Fruit fly (Drosophila melanogaster) whole organism, adult: ENCODE data around the gene GstD11.

Experiments used
- CG11617 ChIP-seq: fragments of 200-800 bp; sonication (Bioruptor generic); optimal IDR thresholded peaks from 2 replicates; lab custom pipeline; 2017; ENCODE audit warnings: mild to moderate bottlenecking, missing biosample characterization, missing genetic modification reagents, missing genetic modification characterization
- CG12768 ChIP-seq: fragments of 200-800 bp; sonication (Bioruptor generic); optimal IDR thresholded peaks from 2 replicates; lab custom pipeline; 2017; ENCODE audit warnings: missing biosample characterization, missing genetic modification characterization, mild to moderate bottlenecking, moderate library complexity, missing genetic modification reagents
- CG14711 ChIP-seq: fragments of 200-800 bp; sonication (Bioruptor generic); optimal IDR thresholded peaks from 2 replicates; lab custom pipeline; 2018; ENCODE audit warnings: missing biosample characterization, mild to moderate bottlenecking, missing genetic modification characterization, moderate library complexity
- CG1620 ChIP-seq: fragments of 200-800 bp; sonication (Bioruptor generic); optimal IDR thresholded peaks from 2 replicates; lab custom pipeline; 2016; ENCODE audit warnings: missing biosample characterization, missing genetic modification characterization
- CG33017 ChIP-seq: fragments of 200-800 bp; sonication (Bioruptor generic); optimal IDR thresholded peaks from 2 replicates; lab custom pipeline; 2018; ENCODE audit warnings: missing biosample characterization, mild to moderate bottlenecking, missing genetic modification characterization, moderate library complexity
- CG5204 ChIP-seq: fragments of 200-800 bp; sonication (Bioruptor generic); optimal IDR thresholded peaks from 2 replicates; lab custom pipeline; 2016; ENCODE audit warnings: missing biosample characterization, missing genetic modification characterization
- CG7045 ChIP-seq: fragments of 200-800 bp; sonication (Bioruptor generic); optimal IDR thresholded peaks from 2 replicates; lab custom pipeline; 2017; ENCODE audit warnings: missing biosample characterization, mild to moderate bottlenecking, missing genetic modification characterization
- CG7101 ChIP-seq: fragments of 200-800 bp; sonication (Bioruptor generic); optimal IDR thresholded peaks from 2 replicates; lab custom pipeline; 2018; ENCODE audit warnings: missing biosample characterization, mild to moderate bottlenecking, missing genetic modification characterization, moderate library complexity
- Clk ChIP-seq: fragments of 200-800 bp; sonication (Bioruptor generic); optimal IDR thresholded peaks from 2 replicates; lab custom pipeline; 2017; ENCODE audit warnings: missing biosample characterization, missing genetic modification characterization
- Crg-1 ChIP-seq: fragments of 200-800 bp; sonication (Bioruptor generic); optimal IDR thresholded peaks from 2 replicates; lab custom pipeline; 2016; ENCODE audit warnings: missing biosample characterization, missing genetic modification characterization
- Hr96 ChIP-seq: fragments of 200-800 bp; sonication (Bioruptor generic); optimal IDR thresholded peaks from 2 replicates; lab custom pipeline; 2016; ENCODE audit warnings: missing biosample characterization, missing genetic modification characterization
- Mnt ChIP-seq: fragments of 200-800 bp; sonication (Bioruptor generic); optimal IDR thresholded peaks from 2 replicates; lab custom pipeline; 2016; ENCODE audit warnings: missing biosample characterization, mild to moderate bottlenecking, missing genetic modification characterization
- bab1 ChIP-seq: fragments of 200-800 bp; sonication (Bioruptor generic); optimal IDR thresholded peaks from 3 replicates; lab custom pipeline; 2019; ENCODE audit warnings: missing biosample characterization, mild to moderate bottlenecking, missing genetic modification characterization, moderate library complexity
- cic ChIP-seq: fragments of 200-800 bp; sonication (Bioruptor generic); optimal IDR thresholded peaks from 2 replicates; lab custom pipeline; 2017; ENCODE audit warnings: missing biosample characterization, mild to moderate bottlenecking, missing genetic modification characterization, moderate library complexity
- cnc ChIP-seq, 2 experiments: fragments of >200 bp; optimal IDR thresholded peaks; 2 replicates each; lab custom pipeline; 2017
- kay ChIP-seq: fragments of 200-800 bp; sonication (Bioruptor generic); peaks from one replicate; lab custom pipeline; 2016; ENCODE audit warnings: missing biosample characterization, missing genetic modification characterization, borderline replicate concordance
- ovo ChIP-seq: fragments of 200-800 bp; sonication (Bioruptor generic); optimal IDR thresholded peaks from 2 replicates; lab custom pipeline; 2016; ENCODE audit warnings: missing biosample characterization, missing genetic modification characterization
- pad ChIP-seq: fragments of 200-800 bp; sonication (Bioruptor generic); optimal IDR thresholded peaks from 3 replicates; lab custom pipeline; 2017; ENCODE audit warnings: missing biosample characterization, missing genetic modification characterization, mild to moderate bottlenecking, moderate library complexity, missing genetic modification reagents
- tj ChIP-seq: fragments of 200-800 bp; sonication (Bioruptor generic); optimal IDR thresholded peaks from 3 replicates; lab custom pipeline; 2017; ENCODE audit warnings: missing biosample characterization, mild to moderate bottlenecking, missing genetic modification characterization, moderate library complexity
- toe ChIP-seq: fragments of 200-800 bp; sonication (Bioruptor generic); optimal IDR thresholded peaks from 2 replicates; lab custom pipeline; 2016; ENCODE audit warnings: missing biosample characterization, missing genetic modification characterization

Gene GstD11

dm6 chr3R:12422379-12422975 is 39.3 kb downstream of the GstD11 start, which contains the start of the genes Scgbeta and CG17202:
TSS of gene Scgbeta (minus strand) at chr3R:12422429.
TSS of gene CG17202 (plus strand) at chr3R:12422768.
- TF ChIP-seq CG33017 (tag; lab: Kevin White, UChicago) = no peak
- no peak for TF ChIP-seq pad
- peak; percentile 18 for TF ChIP-seq CG7101
- TF ChIP-seq CG7045 (GFP tag; lab: Kevin White, UChicago) = no peak
- peak; percentile 35 for TF ChIP-seq CG12768 (GFP tag; lab: Kevin White, UChicago)
- peak; percentile 13 for TF ChIP-seq CG11617 (GFP tag; lab: Kevin White, UChicago)
- TF ChIP-seq cic (GFP tag; lab: Kevin White, UChicago) = peak; percentile 22
- TF ChIP-seq bab1 = peak; percentile 10
- TF ChIP-seq CG5204 = no peak

- TF ChIP-seq CG1620 (GFP tag; lab: Kevin White, UChicago) = no peak
- no peak for TF ChIP-seq cic (GFP tag; lab: Kevin White, UChicago)
- TF ChIP-seq ovo (GFP tag; lab: Kevin White, UChicago) = no peak
- no peak for TF ChIP-seq CG14711
- no peak for TF ChIP-seq Hr96
- no peak for TF ChIP-seq kay (GFP tag; lab: Kevin White, UChicago)
- no peak for TF ChIP-seq CG7045 (GFP tag; lab: Kevin White, UChicago)
- TF ChIP-seq CG7101 = no peak
- TF ChIP-seq Clk = no peak
These were observed 40.9 kb downstream of the GstD11 start for dm6 chr3R:12423997-12424396.

DNA sequence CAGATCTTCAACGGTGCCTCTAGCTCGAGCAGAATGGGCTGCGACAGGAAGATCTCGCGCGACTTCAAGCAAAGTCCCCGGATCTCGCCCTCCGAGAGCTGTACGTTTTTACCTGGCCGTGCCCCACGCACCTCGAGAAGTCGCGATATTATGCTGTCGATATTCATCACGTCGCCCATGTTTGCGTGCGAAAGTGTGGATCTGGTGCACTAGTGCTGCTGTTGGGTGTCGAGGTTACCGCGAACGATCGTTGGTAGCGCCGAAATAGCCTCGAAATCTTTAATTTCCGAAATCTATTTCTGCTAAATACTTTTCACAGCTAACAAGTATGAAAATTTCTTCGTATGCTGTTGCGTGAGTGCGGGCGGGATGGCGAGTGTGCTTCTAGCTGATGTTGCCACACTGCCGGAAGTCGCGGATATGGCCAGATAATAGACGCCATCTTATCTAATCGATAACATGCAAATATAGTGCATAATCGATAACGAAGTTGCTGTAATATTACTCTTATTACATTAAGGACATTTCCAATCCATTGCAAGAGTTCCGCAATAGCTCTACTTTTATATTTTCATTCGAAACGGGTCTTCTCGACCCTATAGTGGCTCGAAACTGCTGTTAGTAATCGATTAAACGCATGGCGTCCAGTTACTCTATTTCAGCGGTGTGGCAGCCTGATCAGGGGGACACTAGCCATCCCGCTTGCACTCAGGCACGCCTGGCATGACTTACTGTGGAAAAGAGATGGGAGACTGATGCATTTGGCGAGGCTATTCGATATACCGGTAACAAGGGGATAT is 42.6 kb downstream of the GstD11 start, which contains the start of gene Pp1-87B:
Pp1-87B (minus strand) TSS at position 408 of the 800 bp plus-strand sequence.
- TF ChIP-seq Hr96 = no peak
- TF ChIP-seq kay (GFP tag; lab: Kevin White, UChicago) = no peak
- peak; percentile 58 for TF ChIP-seq pad
- peak; percentile 22 for TF ChIP-seq Clk
- TF ChIP-seq CG33017 (tag; lab: Kevin White, UChicago) = no peak
- TF ChIP-seq CG11617 (GFP tag; lab: Kevin White, UChicago) = peak; percentile 33
- TF ChIP-seq CG5204 = no peak
- peak; percentile 40 for TF ChIP-seq CG1620 (GFP tag; lab: Kevin White, UChicago)
- no peak for TF ChIP-seq cic (GFP tag; lab: Kevin White, UChicago)
- TF ChIP-seq Crg-1 = peak; percentile 4
- peak; percentile 24 for TF ChIP-seq CG7101
- peak; percentile 27 for TF ChIP-seq tj (GFP tag; lab: Kevin White, UChicago)
- no peak for TF ChIP-seq toe (GFP tag; lab: Kevin White, UChicago)
- TF ChIP-seq CG14711 = no peak
- TF ChIP-seq Mnt (GFP tag; lab: Kevin White, UChicago) = peak; percentile 25
- peak; percentile 51 for TF ChIP-seq CG7045 (GFP tag; lab: Kevin White, UChicago)
- TF ChIP-seq ovo (GFP tag; lab: Kevin White, UChicago) = no peak
- no peak for TF ChIP-seq CG12768 (GFP tag; lab: Kevin White, UChicago)
- TF ChIP-seq cnc (optimal IDR thresholded peaks at IDR 0.05; lab: Kevin White, UChicago) = no peak
- peak; percentile 4 for TF ChIP-seq bab1

dm6 chr3R:12426310-12426653 is 43.1 kb downstream of the GstD11 start, which contains the start of gene NANS:
TSS of gene NANS (plus strand) at chr3R:12426578.
- no peak for TF ChIP-seq pad
- no peak for TF ChIP-seq CG7101
- TF ChIP-seq Hr96 = no peak
- TF ChIP-seq CG7045 (GFP tag; lab: Kevin White, UChicago) = no peak
- no peak for TF ChIP-seq bab1
- TF ChIP-seq cnc (optimal IDR thresholded peaks at IDR 0.05; lab: Kevin White, UChicago) = no peak
- no peak for TF ChIP-seq ovo (GFP tag; lab: Kevin White, UChicago)
- TF ChIP-seq CG5204 = no peak
- TF ChIP-seq Mnt (GFP tag; lab: Kevin White, UChicago) = no peak

DNA sequence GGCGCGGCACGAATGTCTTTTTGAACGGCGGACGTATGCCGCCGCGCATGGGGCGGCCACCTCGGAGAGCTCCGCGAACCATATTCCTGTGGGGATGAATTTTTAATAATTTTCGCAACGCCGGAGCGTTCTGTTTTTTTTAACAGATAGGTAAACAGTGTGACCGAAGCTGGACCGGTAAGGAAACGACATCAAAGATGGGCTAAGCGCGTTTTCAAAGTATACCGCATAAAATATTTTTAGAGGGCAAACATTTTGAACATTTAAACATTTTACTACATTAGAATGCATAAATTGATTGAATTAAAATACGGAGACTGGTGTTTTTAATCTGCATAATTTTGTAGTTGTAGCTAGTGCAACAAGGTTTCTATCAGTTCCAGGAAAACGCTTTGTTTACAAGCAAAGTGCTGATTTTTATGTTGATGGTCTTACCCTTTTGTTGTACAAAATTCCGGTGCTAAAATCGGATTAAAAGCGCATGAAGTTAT is 46.0 kb downstream of the GstD11 start, which contains the start of the genes CG5641 and CG5245:
CG5641 (minus strand) TSS at position 163 of the 491 bp plus-strand sequence.
CG5245 (plus strand) TSS at position 441 of the 491 bp plus-strand sequence.
- no peak for TF ChIP-seq pad
- TF ChIP-seq bab1 = peak; percentile 31
- no peak for TF ChIP-seq Clk
- TF ChIP-seq ovo (GFP tag; lab: Kevin White, UChicago) = no peak
- TF ChIP-seq tj (GFP tag; lab: Kevin White, UChicago) = no peak
- TF ChIP-seq cnc (optimal IDR thresholded peaks at IDR 0.05; lab: Kevin White, UChicago) = peak in 1 of 2 experiments; percentile 58
- no peak for TF ChIP-seq toe (GFP tag; lab: Kevin White, UChicago)
- no peak for TF ChIP-seq CG7045 (GFP tag; lab: Kevin White, UChicago)

DNA sequence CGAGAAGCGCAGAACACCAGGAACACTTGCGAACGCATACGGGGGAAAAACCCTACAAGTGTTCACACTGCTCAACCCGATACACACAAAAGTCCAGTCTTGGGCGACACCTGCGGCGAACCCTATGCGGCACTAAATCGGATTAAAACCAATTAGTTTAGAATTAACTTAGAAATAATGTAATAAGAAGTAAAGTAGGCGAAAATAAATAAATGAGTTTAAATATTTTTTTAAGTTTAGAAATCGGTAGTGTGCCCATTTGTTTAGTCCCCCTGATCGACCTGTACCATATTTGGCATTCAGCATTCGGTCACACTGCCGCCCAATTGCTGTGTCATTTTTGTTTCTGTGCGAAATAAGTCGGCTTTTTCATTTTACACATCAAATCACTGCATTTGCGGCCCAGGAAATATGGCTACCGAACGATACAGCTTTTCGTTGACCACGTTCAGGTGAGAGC is 47.9 kb downstream of the GstD11 start, which contains the start of gene Prosalpha2:
Prosalpha2 (plus strand) TSS at position 292 of the 460 bp plus-strand sequence.
- TF ChIP-seq CG5204 (no peak), CG12768 (GFP tag; lab: Kevin White, UChicago) (no peak), cnc (optimal IDR thresholded peaks at IDR 0.05; lab: Kevin White, UChicago) (peak; percentile 84 to 99), pad (no peak), CG33017 (tag; lab: Kevin White, UChicago) (no peak), Mnt (GFP tag; lab: Kevin White, UChicago) (peak; percentile 18), tj (GFP tag; lab: Kevin White, UChicago) (no peak)
